Fruit fly (Drosophila melanogaster) whole organism, prepupa: Measurements from ENCODE around the gene CG11586.

Source experiments
- Blimp-1 ChIP-seq: fragments of 200-800 bp; sonication (Bioruptor generic); optimal IDR thresholded peaks from 3 replicates; lab custom pipeline; 2017; ENCODE audit warnings: missing biosample characterization, missing genetic modification characterization, mild to moderate bottlenecking, moderate library complexity, missing genetic modification reagents
- CG10631 ChIP-seq: fragments of 200-800 bp; sonication (Bioruptor generic); optimal IDR thresholded peaks from 2 replicates; lab custom pipeline; 2016; ENCODE audit warnings: missing biosample characterization, missing genetic modification characterization
- CG10669 ChIP-seq: fragments of 200-800 bp; sonication (Bioruptor generic); optimal IDR thresholded peaks from 3 replicates; lab custom pipeline; 2018; ENCODE audit warnings: missing biosample characterization, mild to moderate bottlenecking, missing genetic modification characterization, moderate library complexity
- CG11294 ChIP-seq: fragments of 200-800 bp; sonication (Bioruptor generic); IDR thresholded peaks from 2 replicates; pipeline ENCODE4 v1.3.6; 2022; ENCODE audit warnings: missing biosample characterization, missing genetic modification characterization
- CG11762 ChIP-seq: fragments of 200-800 bp; sonication (Bioruptor generic); optimal IDR thresholded peaks from 3 replicates; lab custom pipeline; 2016; ENCODE audit warnings: missing biosample characterization, missing genetic modification characterization; ENCODE audit not compliant: insufficient read depth
- CG11902 ChIP-seq: fragments of 200-800 bp; sonication (Bioruptor generic); optimal IDR thresholded peaks from 3 replicates; lab custom pipeline; 2016; ENCODE audit warnings: missing biosample characterization, missing genetic modification characterization
- CG15336 ChIP-seq: fragments of 200-800 bp; sonication (Bioruptor generic); IDR thresholded peaks from 2 replicates; pipeline ENCODE4 v1.3.6; 2022; ENCODE audit warnings: missing biosample characterization, missing genetic modification characterization
- CG1621 ChIP-seq: fragments of 200-800 bp; sonication (Bioruptor generic); optimal IDR thresholded peaks from 3 replicates; lab custom pipeline; 2018; ENCODE audit warnings: missing biosample characterization, mild to moderate bottlenecking, missing genetic modification characterization
- CG31627 ChIP-seq: fragments of 200-800 bp; sonication (Bioruptor generic); optimal IDR thresholded peaks from 3 replicates; lab custom pipeline; 2016; ENCODE audit warnings: missing biosample characterization, missing genetic modification characterization
- CG32006 ChIP-seq: fragments of 200-800 bp; sonication (Bioruptor generic); optimal IDR thresholded peaks from 3 replicates; lab custom pipeline; 2017; ENCODE audit warnings: missing biosample characterization, mild to moderate bottlenecking, missing genetic modification characterization
- CG34406 ChIP-seq: fragments of 200-800 bp; sonication (Bioruptor generic); optimal IDR thresholded peaks from 3 replicates; lab custom pipeline; 2016; ENCODE audit warnings: missing biosample characterization, missing genetic modification characterization
- CG3919 ChIP-seq: fragments of 200-800 bp; sonication (Bioruptor generic); optimal IDR thresholded peaks from 3 replicates; lab custom pipeline; 2016; ENCODE audit warnings: missing biosample characterization, missing genetic modification characterization
- CG4318 ChIP-seq: fragments of 200-800 bp; sonication (Bioruptor generic); optimal IDR thresholded peaks from 3 replicates; lab custom pipeline; 2017; ENCODE audit warnings: missing biosample characterization, mild to moderate bottlenecking, missing genetic modification characterization
- CG6163 ChIP-seq: fragments of 200-800 bp; sonication (Bioruptor generic); IDR thresholded peaks from 3 replicates; pipeline ENCODE4 v1.3.6; 2022; ENCODE audit warnings: missing biosample characterization, missing genetic modification characterization
- CG6276 ChIP-seq: fragments of 200-800 bp; sonication (Bioruptor generic); optimal IDR thresholded peaks from 2 replicates; lab custom pipeline; 2017; ENCODE audit warnings: missing biosample characterization, mild to moderate bottlenecking, missing genetic modification characterization
- CG6792 ChIP-seq: fragments of 200-800 bp; sonication (Bioruptor generic); optimal IDR thresholded peaks from 3 replicates; lab custom pipeline; 2016; ENCODE audit warnings: missing biosample characterization, missing genetic modification characterization
- CG6808 ChIP-seq: fragments of 200-800 bp; sonication (Bioruptor generic); optimal IDR thresholded peaks from 3 replicates; lab custom pipeline; 2017; ENCODE audit warnings: missing biosample characterization, missing genetic modification characterization, mild to moderate bottlenecking, moderate library complexity, missing genetic modification reagents
- CG6854 ChIP-seq: fragments of 200-800 bp; sonication (Bioruptor generic); optimal IDR thresholded peaks from 2 replicates; lab custom pipeline; 2017; ENCODE audit warnings: missing biosample characterization, mild to moderate bottlenecking, missing genetic modification characterization
- CG8119 ChIP-seq: fragments of 200-800 bp; sonication (Bioruptor generic); IDR thresholded peaks from 3 replicates; pipeline ENCODE4 v1.3.6; 2022; ENCODE audit warnings: missing biosample characterization, missing genetic modification characterization
- CG8319 ChIP-seq: fragments of 200-800 bp; sonication (Bioruptor generic); optimal IDR thresholded peaks from 3 replicates; lab custom pipeline; 2016; ENCODE audit warnings: missing biosample characterization, missing genetic modification characterization
- CG8632 ChIP-seq: fragments of 200-800 bp; sonication (Bioruptor generic); optimal IDR thresholded peaks from 3 replicates; lab custom pipeline; 2016; ENCODE audit warnings: missing biosample characterization, missing genetic modification characterization
- CG9139 ChIP-seq: fragments of 200-800 bp; sonication (Bioruptor generic); optimal IDR thresholded peaks from 3 replicates; lab custom pipeline; 2017; ENCODE audit warnings: missing biosample characterization, mild to moderate bottlenecking, missing genetic modification characterization
- Eip75B ChIP-seq: fragments of 200-800 bp; sonication (Bioruptor generic); optimal IDR thresholded peaks from 3 replicates; lab custom pipeline; 2016; ENCODE audit warnings: missing biosample characterization, missing genetic modification characterization
- Ets96B ChIP-seq: fragments of 200-800 bp; optimal IDR thresholded peaks from 2 replicates; lab custom pipeline; 2019; ENCODE audit warnings: missing biosample characterization, mild to moderate bottlenecking, missing genetic modification characterization, moderate library complexity
- Hr38 ChIP-seq: sonication (Bioruptor generic); optimal IDR thresholded peaks from 2 replicates; lab custom pipeline; 2016; ENCODE audit warnings: missing biosample characterization, missing genetic modification characterization
- Hr39 ChIP-seq: fragments of 200-800 bp; sonication (Bioruptor generic); optimal IDR thresholded peaks from 2 replicates; lab custom pipeline; 2016; ENCODE audit warnings: missing biosample characterization, missing genetic modification characterization
- Hr4 ChIP-seq: fragments of 200-800 bp; sonication (Bioruptor generic); optimal IDR thresholded peaks from 3 replicates; lab custom pipeline; 2016; ENCODE audit warnings: missing biosample characterization, missing genetic modification characterization
- OdsH ChIP-seq: fragments of 200-800 bp; sonication (Bioruptor generic); optimal IDR thresholded peaks from 3 replicates; lab custom pipeline; 2016; ENCODE audit warnings: missing biosample characterization, missing genetic modification characterization
- Smox ChIP-seq: fragments of 200-800 bp; sonication (Bioruptor generic); optimal IDR thresholded peaks from 3 replicates; lab custom pipeline; 2016; ENCODE audit warnings: missing biosample characterization, missing genetic modification characterization
- Sox102F ChIP-seq: fragments of 200-800 bp; sonication (Bioruptor generic); optimal IDR thresholded peaks from 2 replicates; lab custom pipeline; 2016; ENCODE audit warnings: missing biosample characterization, mild to moderate bottlenecking, missing genetic modification characterization
- Sox14 ChIP-seq: fragments of 200-800 bp; sonication (Bioruptor generic); optimal IDR thresholded peaks from 3 replicates; lab custom pipeline; 2016; ENCODE audit warnings: missing biosample characterization, missing genetic modification characterization
- achi ChIP-seq: fragments of 200-800 bp; sonication (Bioruptor generic); optimal IDR thresholded peaks from 3 replicates; lab custom pipeline; 2016; ENCODE audit warnings: missing biosample characterization, missing genetic modification characterization
- acj6 ChIP-seq: fragments of 200-800 bp; sonication (Bioruptor generic); optimal IDR thresholded peaks from 3 replicates; lab custom pipeline; 2016; ENCODE audit warnings: missing biosample characterization, missing genetic modification characterization
- cyc ChIP-seq: fragments of 200-800 bp; sonication (Bioruptor generic); optimal IDR thresholded peaks from 3 replicates; lab custom pipeline; 2016; ENCODE audit warnings: missing biosample characterization, missing genetic modification characterization
- dac ChIP-seq: fragments of 200-800 bp; sonication (Bioruptor generic); optimal IDR thresholded peaks from 2 replicates; lab custom pipeline; 2017; ENCODE audit warnings: missing biosample characterization, mild to moderate bottlenecking, missing genetic modification characterization
- dsx ChIP-seq: fragments of 200-800 bp; optimal IDR thresholded peaks from 3 replicates; lab custom pipeline; 2019; ENCODE audit warnings: missing biosample characterization, mild to moderate bottlenecking, missing genetic modification characterization, moderate library complexity; ENCODE audit not compliant: poor library complexity, severe bottlenecking
- eg ChIP-seq: fragments of 200-800 bp; sonication (Bioruptor generic); IDR thresholded peaks from 3 replicates; pipeline ENCODE4 v1.3.6; 2022; ENCODE audit warnings: missing biosample characterization, missing genetic modification characterization
- esn ChIP-seq: fragments of 200-800 bp; sonication (Bioruptor generic); optimal IDR thresholded peaks from 2 replicates; lab custom pipeline; 2016; ENCODE audit warnings: missing biosample characterization, mild to moderate bottlenecking, missing genetic modification characterization, moderate library complexity
- lz ChIP-seq: fragments of 200-800 bp; sonication (Bioruptor generic); optimal IDR thresholded peaks from 3 replicates; lab custom pipeline; 2016; ENCODE audit warnings: missing biosample characterization, missing genetic modification characterization
- net ChIP-seq: fragments of 200-800 bp; sonication (Bioruptor generic); optimal IDR thresholded peaks from 3 replicates; lab custom pipeline; 2016; ENCODE audit warnings: missing biosample characterization, missing genetic modification characterization
- pdm3 ChIP-seq: fragments of 200-800 bp; sonication (Bioruptor generic); optimal IDR thresholded peaks from 3 replicates; lab custom pipeline; 2016; ENCODE audit warnings: missing biosample characterization, missing genetic modification characterization
- salr ChIP-seq, 2 experiments: fragments of 200-800 bp; sonication (Bioruptor generic); optimal IDR thresholded peaks; 3 replicates each; lab custom pipeline; 2016 to 2018; ENCODE audit warnings: missing biosample characterization in 2 of 2, missing genetic modification characterization in 2 of 2, mild to moderate bottlenecking in 1 of 2
- spab ChIP-seq: fragments of 200-800 bp; sonication (Bioruptor generic); optimal IDR thresholded peaks from 2 replicates; lab custom pipeline; 2017; ENCODE audit warnings: missing biosample characterization, mild to moderate bottlenecking, missing genetic modification characterization, missing genetic modification reagents
- svp ChIP-seq: fragments of 200-800 bp; sonication (Bioruptor generic); peaks from one replicate; lab custom pipeline; 2016; ENCODE audit warnings: missing biosample characterization, missing genetic modification characterization
- topi ChIP-seq: fragments of 200-800 bp; sonication (Bioruptor generic); optimal IDR thresholded peaks from 3 replicates; lab custom pipeline; 2016; ENCODE audit warnings: missing biosample characterization, missing genetic modification characterization
- vri ChIP-seq: fragments of 200-800 bp; sonication (Bioruptor generic); optimal IDR thresholded peaks from 3 replicates; lab custom pipeline; 2016; ENCODE audit warnings: missing biosample characterization, mild to moderate bottlenecking, missing genetic modification characterization

The CG11586 gene

dm6 chr3L:4252862-4253610, 9.2 kb downstream of the CG11586 start (continued):
- TF ChIP-seq CG3919 (GFP tag; lab: Kevin White, UChicago): peak; percentile 25
- peak; percentile 95 for TF ChIP-seq svp (GFP tag; lab: Kevin White, UChicago)
- TF ChIP-seq CG8319 (GFP tag; lab: Kevin White, UChicago): peak; percentile 21
- TF ChIP-seq spab (GFP tag; lab: Kevin White, UChicago): peak; percentile 16
- no peak for TF ChIP-seq CG31627
- no peak for TF ChIP-seq Hr4 (GFP tag; lab: Kevin White, UChicago)
- no peak for TF ChIP-seq CG6854 (GFP tag; lab: Kevin White, UChicago)
- no peak for TF ChIP-seq salr (GFP tag; optimal IDR thresholded peaks at IDR 0.05; lab: Kevin White, UChicago)
- no peak for TF ChIP-seq topi (GFP tag; lab: Kevin White, UChicago)
- TF ChIP-seq, all 60 proteins: peak for 18

- TF ChIP-seq dsx (GFP tag; lab: Kevin White, UChicago): peak; percentile 25
- no peak for TF ChIP-seq net
- peak; percentile 33 for TF ChIP-seq esn (GFP tag; lab: Kevin White, UChicago)
- peak; percentile 53 for TF ChIP-seq CG6163
These were observed 10.0 kb downstream of the CG11586 start for dm6 chr3L:4252121-4252861.

dm6 chr3L:4242428-4242827, 19.8 kb downstream of the CG11586 start, which contains the start of gene pav:
TSS of gene pav (plus strand) at chr3L:4242734.
- TF ChIP-seq CG6163: 0 out of 3 replicates have a peak, but pooled peaks have one; percentile 48
- TF ChIP-seq CG10669 (GFP tag; lab: Kevin White, UChicago): no peak
- no peak for TF ChIP-seq Sox102F
- no peak for TF ChIP-seq cyc (GFP tag; lab: Kevin White, UChicago)
- TF ChIP-seq Blimp-1 (GFP tag; lab: Kevin White, UChicago): no peak
- no peak for TF ChIP-seq Hr38 (GFP tag; lab: Kevin White, UChicago)
- TF ChIP-seq Smox (GFP tag; lab: Kevin White, UChicago): no peak
- TF ChIP-seq acj6 (GFP tag; lab: Kevin White, UChicago): no peak
- TF ChIP-seq CG6792 (GFP tag; lab: Kevin White, UChicago): no peak
- TF ChIP-seq Sox14 (GFP tag; lab: Kevin White, UChicago): no peak
- TF ChIP-seq CG9139 (GFP tag; lab: Kevin White, UChicago): no peak
- TF ChIP-seq CG6276 (GFP tag; lab: Kevin White, UChicago): no peak
- no peak for TF ChIP-seq OdsH
- TF ChIP-seq CG6854 (GFP tag; lab: Kevin White, UChicago): no peak
- no peak for TF ChIP-seq CG11762 (GFP tag; lab: Kevin White, UChicago)
- no peak for TF ChIP-seq CG8319 (GFP tag; lab: Kevin White, UChicago)
- TF ChIP-seq CG6808 (GFP tag; lab: Kevin White, UChicago): no peak
- no peak for TF ChIP-seq CG34406 (GFP tag; lab: Kevin White, UChicago)
- TF ChIP-seq Ets96B: no peak
- peak; percentile 13 for TF ChIP-seq lz (GFP tag; lab: Kevin White, UChicago)
- peak; percentile 63 for TF ChIP-seq CG15336 (GFP tag; lab: Robert Waterston, UW)
- peak; percentile 74 for TF ChIP-seq eg
- TF ChIP-seq dac (GFP tag; lab: Kevin White, UChicago): no peak
- no peak for TF ChIP-seq Hr39
- no peak for TF ChIP-seq Eip75B (GFP tag; lab: Kevin White, UChicago)
- no peak for TF ChIP-seq vri (GFP tag; lab: Kevin White, UChicago)
- TF ChIP-seq pdm3: no peak
- no peak for TF ChIP-seq net
- no peak for TF ChIP-seq CG32006 (GFP tag; lab: Kevin White, UChicago)
- peak; percentile 35; the same call in 2 of the 3 replicates for TF ChIP-seq CG8119
- no peak for TF ChIP-seq CG11902
- TF ChIP-seq CG4318 (GFP tag; lab: Kevin White, UChicago): no peak
- no peak for TF ChIP-seq CG8632 (GFP tag; lab: Kevin White, UChicago)
- no peak for TF ChIP-seq CG11294 (GFP tag; lab: Robert Waterston, UW)
- no peak for TF ChIP-seq achi (GFP tag; lab: Kevin White, UChicago)
- no peak for TF ChIP-seq CG1621 (tag; lab: Kevin White, UChicago)
- no peak for TF ChIP-seq CG10631 (GFP tag; lab: Kevin White, UChicago)
